Fruit fly (Drosophila melanogaster) whole organism, embryonic: ENCODE results near the gene Muc91C.

Experiments used
- CG12769 ChIP-seq: fragments of 200-800 bp; sonication (Bioruptor generic); optimal IDR thresholded peaks from 2 replicates; lab custom pipeline; 2019; ENCODE audit warnings: missing biosample characterization, mild to moderate bottlenecking, missing genetic modification characterization, moderate library complexity
- CG15011 ChIP-seq: fragments of 200-800 bp; sonication (Bioruptor generic); optimal IDR thresholded peaks from 3 replicates; lab custom pipeline; 2018; ENCODE audit warnings: missing biosample characterization, mild to moderate bottlenecking, missing genetic modification characterization
- CG3838 ChIP-seq: fragments of 200-800 bp; sonication (Bioruptor generic); optimal IDR thresholded peaks from 3 replicates; lab custom pipeline; 2016; ENCODE audit warnings: missing biosample characterization, missing genetic modification characterization
- CG9932 ChIP-seq: fragments of 200-800 bp; sonication (Bioruptor generic); IDR thresholded peaks from 2 replicates; pipeline ENCODE4 v1.3.6; 2022; ENCODE audit warnings: missing biosample characterization, missing genetic modification characterization
- amos ChIP-seq: fragments of 200-800 bp; sonication (Bioruptor generic); IDR thresholded peaks from 2 replicates; pipeline ENCODE4 v1.3.6; 2022; ENCODE audit warnings: missing biosample characterization, missing genetic modification characterization; ENCODE audit not compliant: partially characterized antibody
- sug ChIP-seq: fragments of 200-800 bp; optimal IDR thresholded peaks from 2 replicates; lab custom pipeline; 2019; ENCODE audit warnings: missing biosample characterization, mild to moderate bottlenecking, missing genetic modification characterization, moderate library complexity

DNA sequence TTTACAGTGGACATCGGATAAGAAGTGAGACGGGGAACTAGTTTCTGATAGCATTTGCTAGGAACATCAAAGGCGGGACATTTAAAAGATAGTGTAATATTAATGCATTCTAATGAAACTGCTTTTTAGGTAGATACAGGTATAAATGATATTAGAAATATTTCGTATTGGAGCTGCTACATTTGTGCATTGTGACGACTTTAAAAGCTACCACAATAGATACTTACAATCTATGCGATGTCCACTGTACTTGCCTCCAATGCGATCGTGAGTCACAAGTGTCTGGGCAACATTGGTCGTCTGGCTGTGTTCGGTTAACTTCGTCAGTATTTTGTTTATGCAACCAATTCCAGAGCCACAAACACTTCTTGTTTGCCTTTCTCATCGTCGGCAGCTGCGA is 22.7 kb downstream of the Muc91C start:
- TF ChIP-seq sug, result no peak
- TF ChIP-seq CG3838, result no peak
- TF ChIP-seq CG12769, result peak; percentile 37
- TF ChIP-seq amos (GFP tag; lab: Robert Waterston, UW), result no peak
- 0 out of 2 replicates have a peak, but pooled peaks have one; percentile 24 for TF ChIP-seq CG9932 (GFP tag; lab: Robert Waterston, UW)
- no peak for TF ChIP-seq CG15011 (GFP tag; lab: Kevin White, UChicago)
